Fruit fly (Drosophila melanogaster) whole organism, embryonic: ENCODE data around the gene Paf-AHalpha.

Experiments
- Blimp-1 ChIP-seq: fragments of 200-800 bp; sonication (Bioruptor generic); optimal IDR thresholded peaks from 3 replicates; lab custom pipeline; 2018; ENCODE audit warnings: missing biosample characterization, missing genetic modification characterization, mild to moderate bottlenecking, moderate library complexity, missing genetic modification reagents
- CG11247 ChIP-seq: fragments of 200-800 bp; sonication (Bioruptor generic); IDR thresholded peaks from 2 replicates; pipeline ENCODE4 v1.3.6; 2022; ENCODE audit warnings: missing biosample characterization, missing genetic modification characterization
- CG13287 ChIP-seq: fragments of 200-800 bp; sonication (Bioruptor generic); IDR thresholded peaks from 2 replicates; pipeline ENCODE4 v1.3.6; 2022; ENCODE audit warnings: missing biosample characterization, missing genetic modification characterization; ENCODE audit not compliant: partially characterized antibody
- CG16813 ChIP-seq: fragments of 200-800 bp; sonication (Bioruptor generic); IDR thresholded peaks from 3 replicates; pipeline ENCODE4 v1.3.6; 2022; ENCODE audit warnings: missing biosample characterization, missing genetic modification characterization; ENCODE audit not compliant: partially characterized antibody
- CG18262 ChIP-seq: fragments of 200-800 bp; optimal IDR thresholded peaks from 3 replicates; lab custom pipeline; 2019; ENCODE audit warnings: missing biosample characterization, mild to moderate bottlenecking, missing genetic modification characterization, moderate library complexity
- CG2199 ChIP-seq: fragments of 200-800 bp; sonication (Bioruptor generic); IDR thresholded peaks from 3 replicates; pipeline ENCODE4 v1.3.6; 2022; ENCODE audit warnings: missing biosample characterization, missing genetic modification characterization
- CG34422 ChIP-seq: fragments of 200-800 bp; sonication (Bioruptor generic); IDR thresholded peaks from 3 replicates; pipeline ENCODE4 v1.3.6; 2022; ENCODE audit warnings: missing biosample characterization, missing genetic modification characterization
- CG7357 ChIP-seq: fragments of 200-800 bp; sonication (Bioruptor generic); IDR thresholded peaks from 3 replicates; pipeline ENCODE4 v1.3.6; 2022; ENCODE audit warnings: missing biosample characterization, missing genetic modification characterization
- CG7963 ChIP-seq: fragments of 200-800 bp; sonication (Bioruptor generic); IDR thresholded peaks from 3 replicates; pipeline ENCODE4 v1.3.6; 2022; ENCODE audit warnings: missing biosample characterization, missing genetic modification characterization; ENCODE audit not compliant: partially characterized antibody
- CG8281 ChIP-seq: fragments of 200-800 bp; sonication (Bioruptor generic); optimal IDR thresholded peaks from 2 replicates; lab custom pipeline; 2018; ENCODE audit warnings: missing biosample characterization, mild to moderate bottlenecking, missing genetic modification characterization, moderate library complexity
- CG8290 ChIP-seq, 3 experiments: fragments of 200-800 bp; sonication (Bioruptor generic); optimal IDR thresholded peaks; 2 replicates each; lab custom pipeline; 2016 to 2019; ENCODE audit warnings: missing biosample characterization in 3 of 3, missing genetic modification characterization in 3 of 3, mild to moderate bottlenecking in 2 of 3, moderate library complexity in 1 of 3
- D19A ChIP-seq: fragments of 200-800 bp; optimal IDR thresholded peaks from 3 replicates; lab custom pipeline; 2019; ENCODE audit warnings: missing biosample characterization, mild to moderate bottlenecking, missing genetic modification characterization, moderate library complexity
- Deaf1 ChIP-seq: fragments of 200-800 bp; optimal IDR thresholded peaks from 3 replicates; lab custom pipeline; 2019; ENCODE audit warnings: missing biosample characterization, mild to moderate bottlenecking, missing genetic modification characterization, moderate library complexity
- Elba2 ChIP-seq: fragments of 200-800 bp; sonication (Bioruptor generic); optimal IDR thresholded peaks from 3 replicates; lab custom pipeline; 2016; ENCODE audit warnings: missing biosample characterization, missing genetic modification characterization
- Ets65A ChIP-seq: fragments of 200-800 bp; sonication (Bioruptor generic); peaks from one replicate; lab custom pipeline; 2016; ENCODE audit warnings: missing biosample characterization, missing genetic modification characterization
- Kr ChIP-seq: fragments of 200-800 bp; sonication (Bioruptor generic); optimal IDR thresholded peaks from 2 replicates; lab custom pipeline; 2017; ENCODE audit warnings: missing biosample characterization, mild to moderate bottlenecking, missing genetic modification characterization
- Lhr ChIP-seq: fragments of 200-800 bp; sonication (Bioruptor generic); optimal IDR thresholded peaks from 3 replicates; lab custom pipeline; 2017; ENCODE audit warnings: mild to moderate bottlenecking, missing biosample characterization, missing genetic modification reagents, missing genetic modification characterization
- Med ChIP-seq: fragments of 200-800 bp; sonication (Bioruptor generic); peaks from one replicate; lab custom pipeline; 2016; ENCODE audit warnings: missing biosample characterization, missing genetic modification characterization, mild to moderate bottlenecking, inconsistent platforms, moderate library complexity
- Sox100B ChIP-seq: fragments of 200-800 bp; sonication (Bioruptor generic); optimal IDR thresholded peaks from 3 replicates; lab custom pipeline; 2018; ENCODE audit warnings: missing biosample characterization, mild to moderate bottlenecking, missing genetic modification characterization
- Stat92E ChIP-seq, 3 experiments: fragments of >200 bp in 2 of 3; fragments of 200-800 bp in 1 of 3; sonication (Bioruptor generic) in 1 of 3; optimal IDR thresholded peaks; 2 replicates each; lab custom pipeline; 2017 to 2019; ENCODE audit warnings: missing biosample characterization in 3 of 3, missing genetic modification characterization in 3 of 3, mild to moderate bottlenecking in 1 of 3, moderate library complexity in 1 of 3
- Trl ChIP-seq, 3 experiments: fragments of >200 bp in 2 of 3; fragments of 200-800 bp in 1 of 3; sonication (Bioruptor generic) in 1 of 3; optimal IDR thresholded peaks; 2 replicates in 1 of 3; 3 replicates in 2 of 3; lab custom pipeline; 2016 to 2017; ENCODE audit warnings: missing biosample characterization in 1 of 3, missing genetic modification characterization in 1 of 3
- cg ChIP-seq: fragments of 200-800 bp; sonication (Bioruptor generic); optimal IDR thresholded peaks from 3 replicates; lab custom pipeline; 2019; ENCODE audit warnings: missing biosample characterization, mild to moderate bottlenecking, missing genetic modification characterization, moderate library complexity
- chif ChIP-seq, 2 experiments: fragments of 200-800 bp; sonication (Bioruptor generic); optimal IDR thresholded peaks; 3 replicates each; lab custom pipeline; 2016; ENCODE audit warnings: missing biosample characterization in 2 of 2, missing genetic modification characterization in 2 of 2
- chinmo ChIP-seq: fragments of 200-800 bp; sonication (Bioruptor generic); IDR thresholded peaks from 4 replicates; pipeline ENCODE4 v1.3.6; 2022; ENCODE audit warnings: missing biosample characterization, missing genetic modification characterization; ENCODE audit not compliant: partially characterized antibody
- chm ChIP-seq: fragments of 200-800 bp; sonication (Bioruptor generic); IDR thresholded peaks from 2 replicates; pipeline ENCODE4 v1.3.6; 2022; ENCODE audit warnings: missing biosample characterization, missing genetic modification characterization
- da ChIP-seq: fragments of 200-800 bp; sonication (Bioruptor generic); optimal IDR thresholded peaks from 2 replicates; lab custom pipeline; 2016; ENCODE audit warnings: missing biosample characterization, missing genetic modification characterization
- eve ChIP-seq, 2 experiments: fragments of >200 bp; optimal IDR thresholded peaks; 2 replicates each; lab custom pipeline; 2017; ENCODE audit warnings: missing biosample characterization in 2 of 2, missing genetic modification characterization in 2 of 2
- gce ChIP-seq: fragments of 200-800 bp; sonication (Bioruptor generic); IDR thresholded peaks from 3 replicates; pipeline ENCODE4 v1.3.6; 2022; ENCODE audit warnings: missing biosample characterization, missing genetic modification characterization
- insv ChIP-seq, 2 experiments: fragments of 200-800 bp; sonication (Bioruptor generic); optimal IDR thresholded peaks; 3 replicates each; lab custom pipeline; 2016 to 2018; ENCODE audit warnings: missing biosample characterization in 2 of 2, missing genetic modification characterization in 2 of 2
- lbe ChIP-seq: fragments of 200-800 bp; sonication (Bioruptor generic); optimal IDR thresholded peaks from 2 replicates; lab custom pipeline; 2016; ENCODE audit warnings: missing biosample characterization, mild to moderate bottlenecking, missing genetic modification characterization
- lola ChIP-seq, 3 experiments: fragments of >200 bp in 2 of 3; fragments of 200-800 bp in 1 of 3; sonication (Bioruptor generic) in 1 of 3; optimal IDR thresholded peaks; 2 replicates each; lab custom pipeline; 2017 to 2019; ENCODE audit warnings: missing biosample characterization in 3 of 3, missing genetic modification characterization in 3 of 3, mild to moderate bottlenecking in 1 of 3, moderate library complexity in 1 of 3
- nerfin-1 ChIP-seq: fragments of 200-800 bp; sonication (Bioruptor generic); optimal IDR thresholded peaks from 3 replicates; lab custom pipeline; 2019; ENCODE audit warnings: missing biosample characterization, mild to moderate bottlenecking, missing genetic modification characterization, moderate library complexity
- pros ChIP-seq: fragments of 200-800 bp; sonication (Bioruptor generic); optimal IDR thresholded peaks from 3 replicates; lab custom pipeline; 2019; ENCODE audit warnings: missing biosample characterization, mild to moderate bottlenecking, missing genetic modification characterization, moderate library complexity
- repo ChIP-seq: fragments of 200-800 bp; sonication (Bioruptor generic); optimal IDR thresholded peaks from 2 replicates; lab custom pipeline; 2016; ENCODE audit warnings: missing biosample characterization, missing genetic modification characterization
- row ChIP-seq: fragments of 200-800 bp; sonication (Bioruptor generic); IDR thresholded peaks from 3 replicates; pipeline ENCODE4 v1.3.6; 2022; ENCODE audit warnings: missing biosample characterization, missing genetic modification characterization
- sd ChIP-seq: fragments of 200-800 bp; sonication (Bioruptor generic); optimal IDR thresholded peaks from 3 replicates; lab custom pipeline; 2018; ENCODE audit warnings: missing biosample characterization, mild to moderate bottlenecking, missing genetic modification characterization, moderate library complexity
- sens ChIP-seq: fragments of 200-800 bp; sonication (Bioruptor generic); peaks from one replicate; lab custom pipeline; 2016; ENCODE audit warnings: missing biosample characterization, missing genetic modification characterization
- sim ChIP-seq: fragments of 200-800 bp; sonication (Bioruptor generic); IDR thresholded peaks from 2 replicates; pipeline ENCODE4 v1.3.6; 2022; ENCODE audit warnings: missing biosample characterization, missing genetic modification characterization
- stwl ChIP-seq: fragments of 200-800 bp; sonication (Bioruptor generic); optimal IDR thresholded peaks from 3 replicates; lab custom pipeline; 2018; ENCODE audit warnings: missing biosample characterization, mild to moderate bottlenecking, missing genetic modification characterization, moderate library complexity
- trh ChIP-seq: fragments of 200-800 bp; sonication (Bioruptor generic); optimal IDR thresholded peaks from 2 replicates; lab custom pipeline; 2016; ENCODE audit warnings: missing biosample characterization, missing genetic modification characterization
- unc-4 ChIP-seq: fragments of 200-800 bp; sonication (Bioruptor generic); IDR thresholded peaks from 2 replicates; pipeline ENCODE4 v1.3.6; 2022; ENCODE audit warnings: missing biosample characterization, missing genetic modification characterization; ENCODE audit not compliant: partially characterized antibody
- z ChIP-seq: fragments of 200-800 bp; sonication (Bioruptor generic); IDR thresholded peaks from 3 replicates; pipeline ENCODE4 v1.3.6; 2022; ENCODE audit warnings: missing biosample characterization, missing genetic modification characterization

Gene Paf-AHalpha

DNA sequence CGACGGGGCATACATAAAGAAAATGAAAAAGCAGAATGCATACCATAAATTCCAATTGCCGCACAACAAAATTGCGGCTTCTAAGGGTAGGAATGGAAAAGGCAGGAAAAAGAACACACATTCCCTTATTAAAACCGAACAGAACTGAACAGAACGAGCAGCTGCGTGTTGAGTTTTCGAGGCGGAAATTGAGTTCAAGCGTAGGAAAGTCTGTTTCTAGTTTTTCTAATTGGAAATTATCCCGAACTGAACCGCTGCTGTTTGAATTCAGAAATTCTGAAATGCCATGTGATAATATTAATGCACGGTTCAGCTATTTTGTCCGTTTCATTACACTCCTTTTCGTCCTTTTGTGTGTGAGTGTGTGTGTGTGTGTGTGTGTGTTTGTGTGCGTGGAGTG, 31.5 kb upstream of the Paf-AHalpha start:
- TF ChIP-seq Elba2 (peak; percentile 78), sd (tag; lab: Kevin White, UChicago) (peak; percentile 95), cg (GFP tag; lab: Kevin White, UChicago) (peak; percentile 60), nerfin-1 (tag; lab: Kevin White, UChicago) (peak; percentile 95), CG11247 (GFP tag; lab: Robert Waterston, UW) (no peak), trh (GFP tag; lab: Kevin White, UChicago) (no peak), pros (peak; percentile 94), insv (GFP tag; optimal IDR thresholded peaks at IDR 0.05; lab: Kevin White, UChicago) (peak; percentile 46 to 94), Kr (GFP tag; lab: Kevin White, UChicago) (no peak), Sox100B (GFP tag; lab: Kevin White, UChicago) (no peak), CG2199 (GFP tag; lab: Robert Waterston, UW) (peak; percentile 62; the same call in 2 of the 3 replicates)

DNA sequence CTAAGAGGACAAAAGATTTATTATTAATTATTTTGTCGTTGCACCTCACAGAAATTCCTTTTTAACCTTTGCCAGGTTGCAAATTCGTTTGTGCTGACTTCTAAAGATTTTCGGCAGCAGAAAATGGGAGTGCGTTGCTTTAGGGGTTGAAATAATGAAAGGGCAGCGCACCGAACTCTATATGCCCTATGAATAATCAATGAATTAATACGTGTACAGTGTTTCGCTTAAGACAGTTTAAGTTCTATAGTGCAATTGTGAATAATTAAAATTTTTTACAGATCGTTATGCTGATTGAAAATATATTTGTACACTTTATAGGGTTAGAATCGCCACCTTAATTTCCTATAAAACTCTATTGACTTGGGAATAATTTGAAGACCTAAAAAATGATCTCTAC, 30.7 kb upstream of the Paf-AHalpha start:
- TF ChIP-seq repo (GFP tag; lab: Kevin White, UChicago), result no peak
- no peak for TF ChIP-seq CG8290 (GFP tag; optimal IDR thresholded peaks at IDR 0.05; lab: Kevin White, UChicago)
- no peak for TF ChIP-seq CG8290 (tag; optimal IDR thresholded peaks at IDR 0.05; lab: Kevin White, UChicago)
- TF ChIP-seq Med (GFP tag; lab: Kevin White, UChicago), result peak; percentile 58
- no peak for TF ChIP-seq lola (GFP tag; optimal IDR thresholded peaks at IDR 0.05; lab: Kevin White, UChicago)
- TF ChIP-seq da (GFP tag; lab: Kevin White, UChicago), result no peak
- TF ChIP-seq CG2199 (GFP tag; lab: Robert Waterston, UW), result no peak
- no peak for TF ChIP-seq CG7963 (GFP tag; lab: Robert Waterston, UW)
- peak; percentile 35; the same call in 1 of the 3 replicates for TF ChIP-seq row
- no peak for TF ChIP-seq Deaf1 (tag; lab: Kevin White, UChicago)
- TF ChIP-seq CG8281 (tag; lab: Kevin White, UChicago), result no peak
- TF ChIP-seq stwl (tag; lab: Kevin White, UChicago), result no peak
- TF ChIP-seq sim, result no peak
- peak; percentile 98 for TF ChIP-seq D19A (tag; lab: Kevin White, UChicago)
- TF ChIP-seq sens, result peak; percentile 53
- no peak for TF ChIP-seq chif (GFP tag; optimal IDR thresholded peaks at IDR 0.05; lab: Kevin White, UChicago)
- TF ChIP-seq eve (GFP tag; optimal IDR thresholded peaks at IDR 0.05; lab: Kevin White, UChicago), result no peak
- TF ChIP-seq CG16813 (GFP tag; lab: Robert Waterston, UW), result no peak
- peak; percentile 13 for TF ChIP-seq CG18262 (tag; lab: Kevin White, UChicago)

DNA sequence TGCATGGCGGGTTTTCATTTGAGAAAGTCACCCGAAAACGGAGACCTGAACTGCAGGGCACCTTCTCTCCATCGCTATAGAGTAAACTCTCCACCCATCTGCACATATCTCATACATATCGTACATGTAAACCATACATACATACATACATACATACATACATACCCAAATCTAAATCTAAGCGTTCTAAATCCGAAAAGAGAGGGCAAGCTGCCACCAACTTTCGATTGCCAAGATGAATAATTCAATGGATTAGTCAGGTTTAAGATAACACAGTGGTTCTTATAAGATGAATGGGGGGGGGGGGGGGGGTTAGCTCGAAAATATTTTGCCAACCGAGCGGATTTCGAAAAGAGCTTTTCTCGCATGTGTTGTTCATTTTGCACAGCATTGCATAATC, 29.1 kb upstream of the Paf-AHalpha start:
- peak; percentile 73 for TF ChIP-seq Blimp-1
- peak; percentile 21 for TF ChIP-seq sd (tag; lab: Kevin White, UChicago)
- TF ChIP-seq cg (GFP tag; lab: Kevin White, UChicago), result peak; percentile 58
- no peak for TF ChIP-seq gce (GFP tag; lab: Robert Waterston, UW)

DNA sequence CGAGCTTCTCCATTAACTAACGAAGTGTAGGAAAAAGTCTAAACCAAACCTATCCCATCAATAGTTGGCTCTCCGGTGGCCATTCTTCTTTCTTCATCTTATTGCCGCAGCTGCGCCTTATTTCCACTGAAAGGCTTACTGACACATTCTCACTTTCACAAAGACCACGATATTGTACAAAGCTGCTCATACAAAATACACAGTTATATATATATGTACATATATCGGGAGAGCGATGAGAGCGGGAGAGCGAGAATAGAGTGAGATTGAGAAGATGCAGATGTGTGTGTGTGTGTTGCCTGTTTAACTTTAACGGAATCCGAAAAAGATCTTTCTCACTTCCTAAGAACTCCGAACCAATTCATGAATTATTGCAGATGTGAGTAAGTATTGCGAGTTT, 27.8 kb upstream of the Paf-AHalpha start:
- TF ChIP-seq Lhr (GFP tag; lab: Kevin White, UChicago) (no peak), insv (GFP tag; optimal IDR thresholded peaks at IDR 0.05; lab: Kevin White, UChicago) (peak in 1 of 2 experiments; percentile 5), lbe (GFP tag; lab: Kevin White, UChicago) (peak; percentile 62), z (GFP tag; lab: Robert Waterston, UW) (0 out of 3 replicates have a peak, but pooled peaks have one; percentile 58), Ets65A (GFP tag; lab: Kevin White, UChicago) (peak; percentile 5), chm (GFP tag; lab: Robert Waterston, UW) (no peak), pros (peak; percentile 61), chinmo (GFP tag; lab: Robert Waterston, UW) (peak; percentile 75; the same call in 1 of the 4 replicates), CG2199 (GFP tag; lab: Robert Waterston, UW) (peak; percentile 83; the same call in 2 of the 3 replicates), Stat92E (GFP tag; optimal IDR thresholded peaks at IDR 0.05; lab: Kevin White, UChicago) (peak in 1 of 3 experiments; percentile 68), Med (GFP tag; lab: Kevin White, UChicago) (peak; percentile 48), CG7963 (GFP tag; lab: Robert Waterston, UW) (no peak), CG13287 (0 out of 2 replicates have a peak, but pooled peaks have one; percentile 11), CG7357 (GFP tag; lab: Robert Waterston, UW) (0 out of 3 replicates have a peak, but pooled peaks have one; percentile 14), Trl (optimal IDR thresholded peaks at IDR 0.05; lab: Kevin White, UChicago) (peak; percentile 85 to 90), Trl (GFP tag; optimal IDR thresholded peaks at IDR 0.05; lab: Kevin White, UChicago) (no peak), D19A (tag; lab: Kevin White, UChicago) (peak; percentile 10), unc-4 (GFP tag; lab: Robert Waterston, UW) (no peak), CG34422 (GFP tag; lab: Robert Waterston, UW) (no peak)
